Fruit fly (Drosophila melanogaster) whole organism, embryonic: ENCODE measurements around the gene CG32192.

Experiments used
- B-H2 ChIP-seq: fragments of 200-800 bp; sonication (Bioruptor generic); optimal IDR thresholded peaks from 2 replicates; lab custom pipeline; 2018; ENCODE audit warnings: missing biosample characterization, mild to moderate bottlenecking, missing genetic modification characterization
- C15 ChIP-seq: fragments of 200-800 bp; sonication (Bioruptor generic); IDR thresholded peaks from 3 replicates; pipeline ENCODE4 v1.3.6; 2022; ENCODE audit warnings: missing biosample characterization, missing genetic modification characterization
- CG10321 ChIP-seq: fragments of 200-800 bp; sonication (Bioruptor generic); IDR thresholded peaks from 2 replicates; pipeline ENCODE4 v1.3.6; 2022; ENCODE audit warnings: missing biosample characterization, missing genetic modification characterization
- CG11247 ChIP-seq: fragments of 200-800 bp; sonication (Bioruptor generic); IDR thresholded peaks from 2 replicates; pipeline ENCODE4 v1.3.6; 2022; ENCODE audit warnings: missing biosample characterization, missing genetic modification characterization
- CG12299 ChIP-seq: fragments of 200-800 bp; sonication (Bioruptor generic); optimal IDR thresholded peaks from 2 replicates; lab custom pipeline; 2018; ENCODE audit warnings: missing biosample characterization, mild to moderate bottlenecking, missing genetic modification characterization
- CG12391 ChIP-seq: fragments of 200-800 bp; sonication (Bioruptor generic); optimal IDR thresholded peaks from 3 replicates; lab custom pipeline; 2018; ENCODE audit warnings: missing biosample characterization, mild to moderate bottlenecking, missing genetic modification characterization, moderate library complexity
- CG13775 ChIP-seq: fragments of 200-800 bp; sonication (Bioruptor generic); optimal IDR thresholded peaks from 3 replicates; lab custom pipeline; 2017; ENCODE audit warnings: missing biosample characterization, mild to moderate bottlenecking, missing genetic modification characterization
- CG14667 ChIP-seq: fragments of 200-800 bp; sonication (Bioruptor generic); IDR thresholded peaks from 2 replicates; pipeline ENCODE4 v1.3.6; 2022; ENCODE audit warnings: missing biosample characterization, missing genetic modification characterization
- CG15073 ChIP-seq: fragments of 200-800 bp; sonication (Bioruptor generic); optimal IDR thresholded peaks from 2 replicates; lab custom pipeline; 2016; ENCODE audit warnings: missing biosample characterization, missing genetic modification characterization
- CG18262 ChIP-seq: fragments of 200-800 bp; optimal IDR thresholded peaks from 3 replicates; lab custom pipeline; 2019; ENCODE audit warnings: missing biosample characterization, mild to moderate bottlenecking, missing genetic modification characterization, moderate library complexity
- CG18764 ChIP-seq: fragments of 200-800 bp; sonication (Bioruptor generic); optimal IDR thresholded peaks from 3 replicates; lab custom pipeline; 2016; ENCODE audit warnings: missing biosample characterization, missing genetic modification characterization
- CG30403 ChIP-seq: fragments of 200-800 bp; sonication (Bioruptor generic); optimal IDR thresholded peaks from 3 replicates; lab custom pipeline; 2016; ENCODE audit warnings: missing biosample characterization, missing genetic modification characterization
- CG30431 ChIP-seq: fragments of 200-800 bp; sonication (Bioruptor generic); optimal IDR thresholded peaks from 2 replicates; lab custom pipeline; 2017; ENCODE audit warnings: missing biosample characterization, missing genetic modification characterization
- CG31441 ChIP-seq: fragments of 200-800 bp; sonication (Bioruptor generic); IDR thresholded peaks from 2 replicates; pipeline ENCODE4 v1.3.6; 2022; ENCODE audit warnings: missing biosample characterization, missing genetic modification characterization
- CG3407 ChIP-seq: fragments of 200-800 bp; sonication (Bioruptor generic); optimal IDR thresholded peaks from 2 replicates; lab custom pipeline; 2018; ENCODE audit warnings: missing biosample characterization, mild to moderate bottlenecking, missing genetic modification characterization
- CG7556 ChIP-seq: fragments of 200-800 bp; sonication (Bioruptor generic); optimal IDR thresholded peaks from 2 replicates; lab custom pipeline; 2017; ENCODE audit warnings: missing biosample characterization, mild to moderate bottlenecking, missing genetic modification characterization
- CG7745 ChIP-seq: fragments of 200-800 bp; sonication (Bioruptor generic); optimal IDR thresholded peaks from 2 replicates; lab custom pipeline; 2018; ENCODE audit warnings: missing biosample characterization, mild to moderate bottlenecking, missing genetic modification characterization, moderate library complexity
- CG7786 ChIP-seq: fragments of 200-800 bp; sonication (Bioruptor generic); optimal IDR thresholded peaks from 2 replicates; lab custom pipeline; 2016; ENCODE audit warnings: missing biosample characterization, missing genetic modification characterization
- CG8924 ChIP-seq: fragments of 200-800 bp; optimal IDR thresholded peaks from 3 replicates; lab custom pipeline; 2019; ENCODE audit warnings: missing biosample characterization, mild to moderate bottlenecking, missing genetic modification characterization, moderate library complexity
- CkIIα-i1 ChIP-seq: fragments of 200-800 bp; sonication (Bioruptor generic); IDR thresholded peaks from 2 replicates; pipeline ENCODE4 v1.3.6; 2022; ENCODE audit warnings: missing biosample characterization, missing genetic modification characterization
- Dfd ChIP-seq, 2 experiments: fragments of >200 bp; optimal IDR thresholded peaks; 2 replicates each; lab custom pipeline; 2017; ENCODE audit warnings: missing biosample characterization in 2 of 2, missing genetic modification characterization in 2 of 2
- Ets65A ChIP-seq: fragments of 200-800 bp; sonication (Bioruptor generic); peaks from one replicate; lab custom pipeline; 2016; ENCODE audit warnings: missing biosample characterization, missing genetic modification characterization
- Ets97D ChIP-seq: fragments of 200-800 bp; sonication (Bioruptor generic); optimal IDR thresholded peaks from 3 replicates; lab custom pipeline; 2016; ENCODE audit warnings: missing biosample characterization, missing genetic modification characterization
- Hr78 ChIP-seq, 2 experiments: fragments of 200-800 bp in 1 of 2; fragments of >200 bp in 1 of 2; sonication (Bioruptor generic) in 1 of 2; optimal IDR thresholded peaks; 2 replicates each; lab custom pipeline; 2017 to 2019; ENCODE audit warnings: missing biosample characterization in 2 of 2, missing genetic modification characterization in 2 of 2, mild to moderate bottlenecking in 1 of 2, moderate library complexity in 1 of 2
- Mrtf ChIP-seq: fragments of 200-800 bp; sonication (Bioruptor generic); IDR thresholded peaks from 3 replicates; pipeline ENCODE4 v1.3.6; 2022; ENCODE audit warnings: missing biosample characterization, missing genetic modification characterization
- NC2α ChIP-seq: fragments of 200-800 bp; sonication (Bioruptor generic); optimal IDR thresholded peaks from 2 replicates; lab custom pipeline; 2016; ENCODE audit warnings: missing biosample characterization, missing genetic modification characterization
- NFAT ChIP-seq: fragments of 200-800 bp; sonication (Bioruptor generic); IDR thresholded peaks from 2 replicates; pipeline ENCODE4 v1.3.6; 2022; ENCODE audit warnings: missing biosample characterization, missing genetic modification characterization
- Nf-YB ChIP-seq: fragments of 200-800 bp; sonication (Bioruptor generic); optimal IDR thresholded peaks from 3 replicates; lab custom pipeline; 2019; ENCODE audit warnings: missing biosample characterization, mild to moderate bottlenecking, missing genetic modification characterization, moderate library complexity
- Optix ChIP-seq: fragments of 200-800 bp; sonication (Bioruptor generic); IDR thresholded peaks from 3 replicates; pipeline ENCODE4 v1.3.6; 2022; ENCODE audit warnings: missing biosample characterization, missing genetic modification characterization
- Sox100B ChIP-seq: fragments of 200-800 bp; sonication (Bioruptor generic); optimal IDR thresholded peaks from 3 replicates; lab custom pipeline; 2018; ENCODE audit warnings: missing biosample characterization, mild to moderate bottlenecking, missing genetic modification characterization
- Xrp1 ChIP-seq: fragments of 200-800 bp; sonication (Bioruptor generic); IDR thresholded peaks from 2 replicates; pipeline ENCODE4 v1.3.6; 2022; ENCODE audit warnings: missing biosample characterization, missing genetic modification characterization
- az2 ChIP-seq: fragments of 200-800 bp; sonication (Bioruptor generic); optimal IDR thresholded peaks from 3 replicates; lab custom pipeline; 2016; ENCODE audit warnings: missing biosample characterization, missing genetic modification characterization
- bowl ChIP-seq: fragments of 200-800 bp; sonication (Bioruptor generic); IDR thresholded peaks from 2 replicates; pipeline ENCODE4 v1.3.6; 2022; ENCODE audit warnings: missing biosample characterization, missing genetic modification characterization
- caup ChIP-seq: fragments of 200-800 bp; sonication (Bioruptor generic); optimal IDR thresholded peaks from 3 replicates; lab custom pipeline; 2017; ENCODE audit warnings: missing biosample characterization, mild to moderate bottlenecking, missing genetic modification characterization, moderate library complexity; ENCODE audit not compliant: severe bottlenecking
- crc ChIP-seq: fragments of 200-800 bp; sonication (Bioruptor generic); optimal IDR thresholded peaks from 2 replicates; lab custom pipeline; 2016; ENCODE audit warnings: missing biosample characterization, missing genetic modification characterization
- fd3F ChIP-seq: fragments of 200-800 bp; sonication (Bioruptor generic); optimal IDR thresholded peaks from 2 replicates; lab custom pipeline; 2018; ENCODE audit warnings: missing biosample characterization, mild to moderate bottlenecking, missing genetic modification characterization, moderate library complexity
- gce ChIP-seq: fragments of 200-800 bp; sonication (Bioruptor generic); IDR thresholded peaks from 3 replicates; pipeline ENCODE4 v1.3.6; 2022; ENCODE audit warnings: missing biosample characterization, missing genetic modification characterization
- hb ChIP-seq: fragments of 200-800 bp; sonication (Bioruptor generic); IDR thresholded peaks from 3 replicates; pipeline ENCODE4 v1.3.6; 2022; ENCODE audit warnings: missing biosample characterization, missing genetic modification characterization; ENCODE audit not compliant: partially characterized antibody
- hbn ChIP-seq: fragments of 200-800 bp; sonication (Bioruptor generic); IDR thresholded peaks from 2 replicates; pipeline ENCODE4 v1.3.6; 2022; ENCODE audit warnings: missing biosample characterization, missing genetic modification characterization; ENCODE audit not compliant: partially characterized antibody
- ken ChIP-seq: fragments of 200-800 bp; sonication (Bioruptor generic); IDR thresholded peaks from 3 replicates; pipeline ENCODE4 v1.3.6; 2022; ENCODE audit warnings: missing biosample characterization, missing genetic modification characterization
- lilli ChIP-seq: fragments of 200-800 bp; sonication (Bioruptor generic); optimal IDR thresholded peaks from 3 replicates; lab custom pipeline; 2016; ENCODE audit warnings: missing biosample characterization, missing genetic modification characterization
- lmd ChIP-seq: fragments of 200-800 bp; sonication (Bioruptor generic); IDR thresholded peaks from 2 replicates; pipeline ENCODE4 v1.3.6; 2022; ENCODE audit warnings: missing biosample characterization, missing genetic modification characterization
- pho ChIP-seq: fragments of 200-800 bp; sonication (Bioruptor generic); optimal IDR thresholded peaks from 2 replicates; lab custom pipeline; 2016; ENCODE audit warnings: missing biosample characterization, missing genetic modification characterization
- phol ChIP-seq: fragments of 200-800 bp; sonication (Bioruptor generic); optimal IDR thresholded peaks from 3 replicates; lab custom pipeline; 2018; ENCODE audit warnings: missing biosample characterization, mild to moderate bottlenecking, missing genetic modification characterization, moderate library complexity
- repo ChIP-seq: fragments of 200-800 bp; sonication (Bioruptor generic); optimal IDR thresholded peaks from 2 replicates; lab custom pipeline; 2016; ENCODE audit warnings: missing biosample characterization, missing genetic modification characterization
- shn ChIP-seq: fragments of 200-800 bp; sonication (Bioruptor generic); optimal IDR thresholded peaks from 3 replicates; lab custom pipeline; 2016; ENCODE audit warnings: missing biosample characterization, missing genetic modification characterization
- slp2 ChIP-seq: fragments of 200-800 bp; sonication (Bioruptor generic); optimal IDR thresholded peaks from 2 replicates; lab custom pipeline; 2016; ENCODE audit warnings: missing biosample characterization, missing genetic modification characterization
- so ChIP-seq: fragments of 200-800 bp; sonication (Bioruptor generic); IDR thresholded peaks from 3 replicates; pipeline ENCODE4 v1.3.6; 2022; ENCODE audit warnings: missing biosample characterization, missing genetic modification characterization
- toy ChIP-seq: fragments of 200-800 bp; sonication (Bioruptor generic); IDR thresholded peaks from 2 replicates; pipeline ENCODE4 v1.3.6; 2022; ENCODE audit warnings: missing biosample characterization, missing genetic modification characterization
- ttk ChIP-seq: fragments of 200-800 bp; sonication (Bioruptor generic); IDR thresholded peaks from 2 replicates; pipeline ENCODE4 v2.1.2; 2022; ENCODE audit warnings: missing biosample characterization, missing genetic modification characterization

Gene CG32192

DNA sequence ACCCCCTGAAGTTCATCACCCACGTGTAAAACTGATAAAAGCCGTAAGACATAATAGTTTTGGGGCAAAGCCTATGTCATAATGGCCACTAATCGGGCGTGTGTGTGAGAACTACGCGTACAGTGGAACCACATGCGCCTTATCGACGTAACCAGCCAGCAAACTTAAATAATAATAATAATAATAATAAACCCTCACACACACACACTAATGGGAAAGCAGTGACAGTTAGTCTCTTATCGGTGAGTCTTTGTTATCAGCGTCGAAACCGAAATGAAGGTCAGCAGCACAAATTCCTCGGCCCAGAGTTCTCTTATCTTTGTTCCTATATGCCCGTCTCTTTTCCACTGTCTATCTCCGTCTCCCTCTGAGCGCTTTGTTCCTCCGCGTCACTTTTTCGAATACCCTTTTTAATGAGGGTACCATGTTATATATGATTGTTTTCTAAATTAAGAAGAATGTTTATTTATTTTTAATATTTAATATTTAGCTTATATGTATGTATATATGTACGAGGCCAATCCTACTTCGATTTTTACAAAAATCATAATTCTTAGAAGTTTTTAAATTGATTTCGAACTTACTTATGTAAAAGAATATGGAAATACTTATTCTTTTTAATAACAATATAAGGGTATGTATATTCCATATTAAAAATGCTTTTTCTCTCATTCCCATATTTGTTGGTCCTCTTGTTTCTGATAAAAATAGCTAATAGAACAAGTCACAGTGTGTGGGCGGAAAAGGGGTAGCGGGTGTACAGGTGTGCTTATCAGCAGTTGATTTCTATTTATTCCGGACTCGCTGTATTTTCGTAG, 36.9 kb upstream of the CG32192 start (continued):
- TF ChIP-seq hbn (GFP tag; lab: Robert Waterston, UW) (no peak), CG30431 (GFP tag; lab: Kevin White, UChicago) (no peak), ken (GFP tag; lab: Robert Waterston, UW) (no peak), Nf-YB (GFP tag; lab: Kevin White, UChicago) (peak; percentile 66), CG14667 (GFP tag; lab: Robert Waterston, UW) (no peak), CkIIα-i1 (GFP tag; lab: Robert Waterston, UW) (no peak), Dfd (GFP tag; optimal IDR thresholded peaks at IDR 0.05; lab: Kevin White, UChicago) (no peak), shn (GFP tag; lab: Kevin White, UChicago) (no peak), az2 (GFP tag; lab: Kevin White, UChicago) (peak; percentile 20), Hr78 (GFP tag; optimal IDR thresholded peaks at IDR 0.05; lab: Kevin White, UChicago) (no peak), CG8924 (peak; percentile 89), toy (GFP tag; lab: Robert Waterston, UW) (no peak), CG13775 (GFP tag; lab: Kevin White, UChicago) (no peak), caup (GFP tag; lab: Kevin White, UChicago) (peak; percentile 48), lilli (GFP tag; lab: Kevin White, UChicago) (peak; percentile 11), CG10321 (peak; percentile 89), fd3F (GFP tag; lab: Kevin White, UChicago) (peak; percentile 54), CG7556 (GFP tag; lab: Kevin White, UChicago) (peak; percentile 77), CG18764 (GFP tag; lab: Kevin White, UChicago) (no peak), B-H2 (GFP tag; lab: Kevin White, UChicago) (no peak), Xrp1 (GFP tag; lab: Robert Waterston, UW) (peak; percentile 50; the same call in 1 of the 2 replicates), bowl (no peak), NFAT (GFP tag; lab: Robert Waterston, UW) (no peak), ttk (GFP tag; lab: Robert Waterston, UW) (no peak), CG7786 (GFP tag; lab: Kevin White, UChicago) (no peak), CG7745 (tag; lab: Kevin White, UChicago) (no peak), Sox100B (peak; percentile 55), CG11247 (no peak), CG31441 (peak; percentile 64), gce (GFP tag; lab: Robert Waterston, UW) (no peak), CG12299 (tag; lab: Kevin White, UChicago) (peak; percentile 69), hb (0 out of 3 replicates have a peak, but pooled peaks have one; percentile 7), slp2 (GFP tag; lab: Kevin White, UChicago) (no peak), Optix (no peak), so (GFP tag; lab: Robert Waterston, UW) (no peak), crc (GFP tag; lab: Kevin White, UChicago) (no peak), CG12391 (tag; lab: Kevin White, UChicago) (peak; percentile 78), lmd (peak; percentile 44; the same call in 1 of the 2 replicates), repo (GFP tag; lab: Kevin White, UChicago) (no peak), phol (tag; lab: Kevin White, UChicago) (peak; percentile 62), CG30403 (GFP tag; lab: Kevin White, UChicago) (peak; percentile 46), CG3407 (GFP tag; lab: Kevin White, UChicago) (no peak), Ets65A (GFP tag; lab: Kevin White, UChicago) (no peak), NC2α (GFP tag; lab: Kevin White, UChicago) (no peak), Ets97D (GFP tag; lab: Kevin White, UChicago) (no peak), CG18262 (tag; lab: Kevin White, UChicago) (peak; percentile 70), pho (GFP tag; lab: Kevin White, UChicago) (no peak), C15 (GFP tag; lab: Robert Waterston, UW) (no peak), CG15073 (no peak), Mrtf (GFP tag; lab: Robert Waterston, UW) (no peak)
